Worm (Caenorhabditis elegans) whole organism, early embryonic: ENCODE measurements around the gene clec-260.
A peak's percentile ranks its signal among the peaks of the same experiment; 100 is the strongest.

ENCODE experiments used
- ama-1 ChIP-seq: fragments of 150-350 bp; optimal IDR thresholded peaks from 2 replicates; lab custom pipeline; 2014
- ceh-13 ChIP-seq: fragments of 200-800 bp; sonication (Bioruptor generic); optimal IDR thresholded peaks from 2 replicates; lab custom pipeline; 2018; ENCODE audit warnings: mild to moderate bottlenecking, missing genetic modification characterization, missing compliant biosample characterization
- ets-7 ChIP-seq: sonication (generic microtip); optimal IDR thresholded peaks from 2 replicates; lab custom pipeline; 2016; ENCODE audit warnings: missing genotype, missing genetic modification characterization, missing compliant biosample characterization
- flt-1 ChIP-seq: fragments of 200-800 bp; sonication (Bioruptor generic); IDR thresholded peaks from 2 replicates; pipeline ENCODE4 v1.3.6; 2022; ENCODE audit warnings: missing genetic modification characterization, missing compliant biosample characterization
- scrt-1 ChIP-seq: fragments of 200-800 bp; sonication (Bioruptor generic); IDR thresholded peaks from 2 replicates; pipeline ENCODE4 v1.3.6; 2022; ENCODE audit warnings: missing genetic modification characterization, missing compliant biosample characterization
- tra-4 ChIP-seq: sonication (generic microtip); optimal IDR thresholded peaks from 2 replicates; lab custom pipeline; 2017; ENCODE audit warnings: missing genetic modification characterization, missing compliant biosample characterization

ce11 chrV:20002194-20002593 lies 16.1 kb upstream of the clec-260 start:
- TF ChIP-seq scrt-1 (GFP tag; lab: Robert Waterston, UW) = 0 out of 2 replicates have a peak, but pooled peaks have one; percentile 41
- no peak for TF ChIP-seq ama-1 (lab: Kevin White, UChicago)
- TF ChIP-seq flt-1 (GFP tag; lab: Robert Waterston, UW) = no peak
- TF ChIP-seq ceh-13 (GFP tag; lab: Kevin White, UChicago) = no peak
- TF ChIP-seq tra-4 (tag; lab: Kevin White, UChicago) = no peak
- TF ChIP-seq ets-7 = no peak
